Worm (Caenorhabditis elegans): Measurements from ENCODE around the gene snu-23.
A peak's percentile ranks its signal among the peaks of the same experiment; 100 is the strongest.

The snu-23 gene

DNA sequence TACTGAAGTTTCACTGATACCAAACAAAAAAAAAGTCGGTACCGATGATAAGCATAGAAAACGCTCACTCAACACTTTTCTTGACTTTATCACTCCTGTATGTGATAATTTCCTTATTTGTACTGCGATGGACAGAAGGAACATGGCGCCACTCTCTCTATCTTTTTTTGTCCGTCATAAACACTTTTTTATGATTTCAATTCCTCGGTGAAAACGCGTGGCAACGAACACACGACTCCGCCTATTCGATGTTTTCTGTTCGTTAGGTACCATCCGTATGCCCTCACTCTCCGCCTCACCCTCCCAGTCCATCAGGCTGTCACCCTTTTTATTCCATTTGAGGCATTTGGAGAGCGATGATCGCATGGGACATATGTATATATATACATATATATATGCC is 39.6 kb downstream of the snu-23 start:
- TF ChIP-seq mab-5 (tag; optimal IDR thresholded peaks at IDR 0.05) (no peak), cnd-1 (tag; optimal IDR thresholded peaks at IDR 0.05) (peak; percentile 68)

DNA sequence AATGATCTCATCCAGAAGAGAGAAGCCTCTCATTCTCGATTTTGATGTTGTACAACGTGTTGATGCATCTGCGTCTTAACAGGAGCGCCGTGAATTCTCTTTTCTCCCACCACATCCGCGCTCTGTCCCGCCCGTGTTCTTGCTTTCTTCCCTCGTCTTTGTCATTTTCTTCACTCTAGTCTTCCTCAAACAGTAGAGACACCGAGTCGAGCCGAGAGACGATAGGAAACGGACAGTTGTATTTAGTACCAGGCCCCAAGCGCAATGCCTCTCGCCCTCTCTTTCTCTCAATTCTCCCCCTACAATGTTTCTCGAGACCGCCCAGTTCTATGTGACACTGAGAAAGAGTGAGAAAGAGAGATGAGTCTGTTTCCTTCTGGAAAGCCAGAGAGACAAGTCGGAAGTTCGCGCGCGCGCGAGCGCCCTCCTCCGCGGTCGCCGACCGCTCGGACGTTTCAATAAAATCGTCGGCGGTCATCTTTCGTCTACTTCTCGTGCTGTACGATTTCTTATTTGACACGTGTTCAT is 40.3 kb downstream of the snu-23 start, which contains the start of gene ZK112.4:
TSS of gene ZK112.4 (minus strand) at position 478 of the 528 bp plus-strand sequence.
- TF ChIP-seq ces-1 (GFP tag; optimal IDR thresholded peaks at IDR 0.05), result peak; percentile 15
- TF ChIP-seq nhr-76 (tag; optimal IDR thresholded peaks at IDR 0.05), result no peak
- peak; percentile 60 for TF ChIP-seq ham-2 (GFP tag; optimal IDR thresholded peaks at IDR 0.05)
- TF ChIP-seq mls-2 (tag; optimal IDR thresholded peaks at IDR 0.05), result peak; percentile 22
- no peak for TF ChIP-seq ceh-43 (GFP tag; optimal IDR thresholded peaks at IDR 0.05)
- peak; percentile 48 for TF ChIP-seq M03D4.4 (tag; optimal IDR thresholded peaks at IDR 0.05)
- peak; percentile 4 for TF ChIP-seq lin-13 (tag; optimal IDR thresholded peaks at IDR 0.05)
- no peak for TF ChIP-seq zip-8 (tag; optimal IDR thresholded peaks at IDR 0.05)
- TF ChIP-seq hlh-1 (tag; optimal IDR thresholded peaks at IDR 0.05), result peak; percentile 76
- peak; percentile 90 for TF ChIP-seq unc-62 (GFP tag; optimal IDR thresholded peaks at IDR 0.05)
- TF ChIP-seq elt-3 (tag; optimal IDR thresholded peaks at IDR 0.05), result no peak
- peak; percentile 78 for TF ChIP-seq nhr-237 (tag; optimal IDR thresholded peaks at IDR 0.05)
- TF ChIP-seq pha-4 (tag; optimal IDR thresholded peaks at IDR 0.05), result peak; percentile 66
- TF ChIP-seq nhr-2 (tag; optimal IDR thresholded peaks at IDR 0.05), result no peak
- peak; percentile 68 for TF ChIP-seq sptf-1 (tag; optimal IDR thresholded peaks at IDR 0.05)
- peak; percentile 95 for TF ChIP-seq unc-120 (tag; optimal IDR thresholded peaks at IDR 0.05; ENCODE audit: poor library complexity, severe bottlenecking)
- TF ChIP-seq drap-1 (GFP tag; optimal IDR thresholded peaks at IDR 0.05), result peak; percentile 50

DNA sequence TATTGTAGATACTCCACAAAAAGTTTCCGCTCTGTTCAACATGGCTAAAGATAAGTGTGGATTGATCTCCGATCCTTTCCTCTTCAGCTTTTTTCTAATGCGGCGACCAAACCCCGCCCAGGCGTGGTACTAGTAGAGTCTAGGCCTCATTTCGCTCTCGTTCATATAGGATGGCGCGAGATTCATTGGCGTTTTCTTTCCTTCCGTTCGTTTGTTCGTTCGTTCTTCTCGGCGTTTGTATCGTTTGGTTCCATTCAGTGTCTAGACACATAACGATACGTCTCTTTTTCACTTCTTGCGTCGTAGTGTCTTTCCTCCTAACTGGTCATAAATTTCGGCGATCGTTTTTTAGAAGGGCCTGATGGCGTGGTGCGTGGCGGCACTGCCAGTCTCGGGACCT is 40.9 kb downstream of the snu-23 start:
- TF ChIP-seq M03D4.4 (tag; optimal IDR thresholded peaks at IDR 0.05), result no peak
- no peak for TF ChIP-seq lin-13 (tag; optimal IDR thresholded peaks at IDR 0.05)
- TF ChIP-seq zip-8 (tag; optimal IDR thresholded peaks at IDR 0.05), result no peak
- no peak for TF ChIP-seq ceh-39 (tag; optimal IDR thresholded peaks at IDR 0.05)
- TF ChIP-seq mls-2 (tag; optimal IDR thresholded peaks at IDR 0.05), result no peak
- no peak for TF ChIP-seq nhr-237 (tag; optimal IDR thresholded peaks at IDR 0.05)
- TF ChIP-seq snpc-4 (tag; optimal IDR thresholded peaks at IDR 0.05), result no peak
- TF ChIP-seq pha-4 (tag; optimal IDR thresholded peaks at IDR 0.05), result no peak
- TF ChIP-seq mab-5 (tag; optimal IDR thresholded peaks at IDR 0.05), result no peak
- TF ChIP-seq blmp-1 (tag; optimal IDR thresholded peaks at IDR 0.05), result no peak
- no peak for TF ChIP-seq unc-39 (tag; optimal IDR thresholded peaks at IDR 0.05)
- no peak for TF ChIP-seq nhr-28 (tag; optimal IDR thresholded peaks at IDR 0.05)
- no peak for TF ChIP-seq flh-1 (GFP tag; optimal IDR thresholded peaks at IDR 0.05)
- no peak for TF ChIP-seq nhr-12 (tag; optimal IDR thresholded peaks at IDR 0.05)
- TF ChIP-seq hlh-1 (tag; optimal IDR thresholded peaks at IDR 0.05), result no peak
- TF ChIP-seq drap-1 (GFP tag; optimal IDR thresholded peaks at IDR 0.05), result no peak

DNA sequence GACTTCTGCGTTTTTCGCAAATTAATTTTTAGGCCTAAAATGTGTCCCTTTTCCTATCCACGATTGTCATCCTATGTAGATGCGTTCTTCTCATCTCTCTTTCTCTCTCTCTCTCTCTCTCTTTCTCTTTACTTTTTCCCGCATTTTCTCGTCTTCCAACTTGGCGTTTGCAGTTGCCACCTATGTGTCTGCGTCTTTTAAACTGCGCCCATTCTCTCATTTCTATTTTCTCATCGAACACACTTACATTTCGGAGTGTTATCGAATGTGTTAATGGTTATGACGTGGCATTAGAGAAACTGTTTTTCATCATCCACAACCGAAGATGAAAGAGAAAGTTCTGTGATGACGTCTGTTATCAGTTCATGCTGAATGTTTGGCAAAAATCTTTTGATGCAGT is 41.4 kb downstream of the snu-23 start:
- no peak for TF ChIP-seq nhr-237 (tag; optimal IDR thresholded peaks at IDR 0.05)
- TF ChIP-seq unc-120 (tag; optimal IDR thresholded peaks at IDR 0.05; ENCODE audit: poor library complexity, severe bottlenecking), result peak; percentile 74
- peak; percentile 67 for TF ChIP-seq hlh-1 (tag; optimal IDR thresholded peaks at IDR 0.05)
- peak; percentile 38 for TF ChIP-seq blmp-1 (tag; optimal IDR thresholded peaks at IDR 0.05)
- peak; percentile 47 for TF ChIP-seq unc-62 (GFP tag; optimal IDR thresholded peaks at IDR 0.05)
- peak; percentile 33 for TF ChIP-seq M03D4.4 (tag; optimal IDR thresholded peaks at IDR 0.05)
- TF ChIP-seq sptf-1 (tag; optimal IDR thresholded peaks at IDR 0.05), result no peak
- TF ChIP-seq pha-4 (tag; optimal IDR thresholded peaks at IDR 0.05), result peak; percentile 49

DNA sequence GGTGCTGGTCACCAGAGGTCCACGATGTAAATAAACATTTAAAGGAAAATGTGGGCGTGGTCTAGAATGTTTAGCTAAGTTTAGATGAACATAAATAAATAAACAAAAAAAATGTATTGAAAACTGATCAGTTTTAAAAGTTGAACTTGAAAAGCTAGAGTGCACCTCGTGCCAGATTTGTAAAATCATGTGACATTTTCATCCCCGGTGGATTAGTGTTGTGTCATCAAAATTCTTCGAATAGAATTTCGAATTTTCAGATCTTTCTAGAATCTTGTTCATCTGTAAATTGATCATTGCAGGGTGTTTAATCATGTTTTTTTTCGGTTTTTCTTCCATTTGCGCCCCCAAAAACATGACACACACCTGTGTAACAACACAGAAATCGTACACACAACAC is 43.4 kb downstream of the snu-23 start:
- TF ChIP-seq nhr-76 (tag; optimal IDR thresholded peaks at IDR 0.05), result no peak
- no peak for TF ChIP-seq ceh-83 (GFP tag; optimal IDR thresholded peaks at IDR 0.05)
- no peak for TF ChIP-seq zip-8 (tag; optimal IDR thresholded peaks at IDR 0.05)
- no peak for TF ChIP-seq unc-120 (tag; optimal IDR thresholded peaks at IDR 0.05; ENCODE audit: poor library complexity, severe bottlenecking)

DNA sequence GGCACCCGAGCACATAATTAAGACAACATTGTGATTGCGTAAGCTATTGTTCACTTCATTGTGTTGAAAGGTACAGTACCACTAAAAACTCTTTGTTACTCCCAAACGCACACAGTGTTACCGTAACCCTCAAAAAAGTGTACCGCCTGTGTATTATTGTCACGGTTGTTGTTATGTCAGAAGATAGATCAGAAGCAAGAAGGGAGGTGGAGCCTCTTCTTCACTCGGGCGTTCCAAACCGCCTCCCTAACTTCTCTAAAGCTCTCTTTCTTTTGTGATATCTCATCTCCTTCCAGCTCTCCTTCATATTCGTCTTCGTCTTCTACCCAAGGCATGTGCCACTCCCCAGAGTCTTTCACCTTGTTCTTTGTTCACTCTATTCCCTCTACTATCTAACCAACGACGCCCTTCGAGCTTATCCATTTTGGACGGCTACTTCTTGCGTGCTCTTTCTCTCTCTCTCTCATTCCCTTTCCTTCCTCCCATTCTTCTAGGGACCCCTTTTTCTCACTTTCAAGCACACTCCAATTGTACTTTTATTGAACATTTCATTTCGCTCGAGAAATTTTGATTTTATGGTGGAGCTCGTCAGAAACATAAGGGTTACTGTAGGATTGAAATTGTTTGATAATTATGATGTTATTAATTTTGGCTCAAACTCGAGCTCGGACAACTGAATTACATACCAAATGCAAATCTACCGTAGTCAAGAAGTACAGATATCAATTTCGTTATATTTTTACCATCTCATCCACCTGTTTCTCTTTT is 44.3 kb downstream of the snu-23 start:
- no peak for TF ChIP-seq drap-1 (GFP tag; optimal IDR thresholded peaks at IDR 0.05)
- peak; percentile 56 for TF ChIP-seq nhr-2 (tag; optimal IDR thresholded peaks at IDR 0.05)
- no peak for TF ChIP-seq mep-1 (tag; optimal IDR thresholded peaks at IDR 0.05)
- TF ChIP-seq zip-8 (tag; optimal IDR thresholded peaks at IDR 0.05), result peak; percentile 25
- no peak for TF ChIP-seq flh-1 (GFP tag; optimal IDR thresholded peaks at IDR 0.05)
- no peak for TF ChIP-seq lin-32 (GFP tag; optimal IDR thresholded peaks at IDR 0.05)
- no peak for TF ChIP-seq unc-120 (tag; optimal IDR thresholded peaks at IDR 0.05; ENCODE audit: poor library complexity, severe bottlenecking)
- peak; percentile 27 for TF ChIP-seq lsy-2 (tag; optimal IDR thresholded peaks at IDR 0.05)
- no peak for TF ChIP-seq tbx-8 (GFP tag; optimal IDR thresholded peaks at IDR 0.05)
- TF ChIP-seq M03D4.4 (tag; optimal IDR thresholded peaks at IDR 0.05), result no peak
- no peak for TF ChIP-seq unc-39 (tag; optimal IDR thresholded peaks at IDR 0.05)
- TF ChIP-seq ces-1 (GFP tag; optimal IDR thresholded peaks at IDR 0.05), result peak; percentile 70
